Worm (Caenorhabditis elegans) whole organism, young adult: ENCODE measurements around the gene C23H4.6.

Source experiments
- B0035.1 ChIP-seq: sonication (generic microtip); optimal IDR thresholded peaks from 2 replicates; lab custom pipeline; 2016; ENCODE audit warnings: missing genetic modification characterization, mild to moderate bottlenecking, missing compliant biosample characterization, missing genotype, missing genetic modification reagents
- B0261.1 ChIP-seq: sonication (generic microtip); optimal IDR thresholded peaks from 2 replicates; lab custom pipeline; 2016; ENCODE audit warnings: mild to moderate bottlenecking, missing genetic modification characterization, moderate library complexity, missing compliant biosample characterization
- B0336.3 ChIP-seq: fragments of 200-800 bp; sonication (Bioruptor generic); IDR thresholded peaks from 2 replicates; pipeline ENCODE4 v1.3.6; 2022; ENCODE audit warnings: missing genetic modification characterization, missing compliant biosample characterization
- F10E7.11 ChIP-seq: sonication (generic microtip); optimal IDR thresholded peaks from 2 replicates; lab custom pipeline; 2017; ENCODE audit warnings: mild to moderate bottlenecking, missing genetic modification characterization, moderate library complexity, missing compliant biosample characterization
- F23B12.7 ChIP-seq: sonication (generic microtip); optimal IDR thresholded peaks from 2 replicates; lab custom pipeline; 2017; ENCODE audit warnings: missing genetic modification characterization, mild to moderate bottlenecking, missing compliant biosample characterization, antibody characterized with exemption, moderate library complexity; ENCODE audit not compliant: insufficient read depth
- F37B4.10 ChIP-seq: fragments of 200-800 bp; sonication (Bioruptor generic); IDR thresholded peaks from 2 replicates; pipeline ENCODE4 v1.3.6; 2022; ENCODE audit warnings: missing genetic modification characterization, missing compliant biosample characterization
- F49E8.2 ChIP-seq: sonication (generic microtip); optimal IDR thresholded peaks from 3 replicates; lab custom pipeline; 2017; ENCODE audit warnings: missing genetic modification characterization, mild to moderate bottlenecking, missing compliant biosample characterization, antibody characterized with exemption, moderate library complexity; ENCODE audit not compliant: insufficient read depth
- F55B11.4 ChIP-seq: sonication (generic microtip); optimal IDR thresholded peaks from 2 replicates; lab custom pipeline; 2016; ENCODE audit warnings: missing compliant biosample characterization, missing genetic modification characterization, borderline replicate concordance; ENCODE audit not compliant: insufficient read depth
- F57A8.1 ChIP-seq: fragments of 200-800 bp; sonication (Bioruptor generic); optimal IDR thresholded peaks from 2 replicates; lab custom pipeline; 2018; ENCODE audit warnings: mild to moderate bottlenecking, missing genetic modification characterization, moderate library complexity, missing compliant biosample characterization
- T26A5.8 ChIP-seq: sonication (generic microtip); optimal IDR thresholded peaks from 2 replicates; lab custom pipeline; 2016; ENCODE audit warnings: missing genetic modification characterization, missing compliant biosample characterization
- ZK185.1 ChIP-seq: sonication (generic microtip); optimal IDR thresholded peaks from 2 replicates; lab custom pipeline; 2016; ENCODE audit warnings: mild to moderate bottlenecking, missing genetic modification characterization, missing compliant biosample characterization; ENCODE audit not compliant: poor library complexity, severe bottlenecking
- akir-1 ChIP-seq: fragments of 200-800 bp; sonication (Bioruptor generic); optimal IDR thresholded peaks from 2 replicates; lab custom pipeline; 2018; ENCODE audit warnings: mild to moderate bottlenecking, missing genetic modification characterization, moderate library complexity, missing compliant biosample characterization
- aptf-3 ChIP-seq: fragments of 200-800 bp; sonication (Bioruptor generic); IDR thresholded peaks from 2 replicates; pipeline ENCODE4 v1.3.6; 2022; ENCODE audit warnings: missing genetic modification characterization, missing compliant biosample characterization
- atf-7 ChIP-seq: sonication (generic microtip); optimal IDR thresholded peaks from 2 replicates; lab custom pipeline; 2017; ENCODE audit warnings: mild to moderate bottlenecking, missing genetic modification characterization, missing compliant biosample characterization
- bed-2 ChIP-seq: fragments of 200-800 bp; sonication (Bioruptor generic); IDR thresholded peaks from 2 replicates; pipeline ENCODE4 v1.3.6; 2022; ENCODE audit warnings: missing genetic modification reagents, missing genetic modification characterization, missing compliant biosample characterization
- ccch-3 ChIP-seq: fragments of 200-800 bp; sonication (Bioruptor generic); optimal IDR thresholded peaks from 2 replicates; lab custom pipeline; 2018; ENCODE audit warnings: mild to moderate bottlenecking, missing genetic modification characterization, missing compliant biosample characterization
- ceh-27 ChIP-seq: fragments of 200-800 bp; sonication (Bioruptor generic); optimal IDR thresholded peaks from 2 replicates; lab custom pipeline; 2018; ENCODE audit warnings: mild to moderate bottlenecking, missing genetic modification characterization, moderate library complexity, missing compliant biosample characterization
- ceh-79 ChIP-seq: sonication (generic microtip); optimal IDR thresholded peaks from 2 replicates; lab custom pipeline; 2017; ENCODE audit warnings: mild to moderate bottlenecking, missing genetic modification characterization, missing compliant biosample characterization
- chd-7 ChIP-seq: sonication (generic microtip); optimal IDR thresholded peaks from 2 replicates; lab custom pipeline; 2016; ENCODE audit warnings: mild to moderate bottlenecking, missing genetic modification characterization, moderate library complexity, missing compliant biosample characterization
- dox-1 ChIP-seq: fragments of 200-800 bp; sonication (Bioruptor generic); IDR thresholded peaks from 2 replicates; pipeline ENCODE4 v1.3.6; 2022; ENCODE audit warnings: missing genetic modification reagents, missing genetic modification characterization, missing compliant biosample characterization
- egrh-3 ChIP-seq: fragments of 200-800 bp; sonication (Bioruptor generic); IDR thresholded peaks from 2 replicates; pipeline ENCODE4 v1.3.6; 2022; ENCODE audit warnings: missing genetic modification reagents, missing genetic modification characterization, missing compliant biosample characterization
- gei-17 ChIP-seq: fragments of 200-800 bp; sonication (Bioruptor generic); optimal IDR thresholded peaks from 2 replicates; lab custom pipeline; 2018; ENCODE audit warnings: mild to moderate bottlenecking, missing genetic modification characterization, missing compliant biosample characterization
- hlh-12 ChIP-seq: sonication (generic microtip); optimal IDR thresholded peaks from 2 replicates; lab custom pipeline; 2016; ENCODE audit warnings: missing genetic modification characterization, missing compliant biosample characterization
- lin-26 ChIP-seq: fragments of 200-800 bp; sonication (Bioruptor generic); IDR thresholded peaks from 2 replicates; pipeline ENCODE4 v1.3.6; 2022; ENCODE audit warnings: missing genetic modification reagents, missing genetic modification characterization, missing compliant biosample characterization
- lin-54 ChIP-seq: fragments of 200-800 bp; sonication (Bioruptor generic); optimal IDR thresholded peaks from 2 replicates; lab custom pipeline; 2018; ENCODE audit warnings: mild to moderate bottlenecking, missing genetic modification characterization, missing compliant biosample characterization
- lir-1 ChIP-seq: fragments of 200-800 bp; sonication (Bioruptor generic); conservative IDR thresholded peaks from 2 replicates; pipeline ENCODE4 v1.3.6; 2022; ENCODE audit warnings: missing genetic modification reagents, missing genetic modification characterization, missing compliant biosample characterization
- lsl-1 ChIP-seq: fragments of 200-800 bp; sonication (Bioruptor generic); optimal IDR thresholded peaks from 2 replicates; lab custom pipeline; 2018; ENCODE audit warnings: mild to moderate bottlenecking, missing genetic modification characterization, moderate library complexity, missing compliant biosample characterization
- mcd-1 ChIP-seq: fragments of 200-800 bp; sonication (Bioruptor generic); IDR thresholded peaks from 2 replicates; pipeline ENCODE4 v1.3.6; 2022; ENCODE audit warnings: missing genetic modification reagents, missing genetic modification characterization, missing compliant biosample characterization
- mes-4 ChIP-seq: sonication (generic microtip); optimal IDR thresholded peaks from 2 replicates; lab custom pipeline; 2016; ENCODE audit warnings: missing genotype, missing genetic modification characterization, missing compliant biosample characterization
- nhr-27 ChIP-seq: fragments of 200-800 bp; sonication (Bioruptor generic); optimal IDR thresholded peaks from 2 replicates; lab custom pipeline; 2018; ENCODE audit warnings: mild to moderate bottlenecking, missing genetic modification characterization, moderate library complexity, missing compliant biosample characterization
- pbrm-1 ChIP-seq: fragments of 200-800 bp; sonication (Bioruptor generic); IDR thresholded peaks from 2 replicates; pipeline ENCODE4 v1.3.6; 2022; ENCODE audit warnings: missing genetic modification reagents, missing genetic modification characterization, missing compliant biosample characterization
- rec-8 ChIP-seq, 2 experiments: sonication (generic microtip); optimal IDR thresholded peaks; 2 replicates each; lab custom pipeline; 2016; ENCODE audit warnings: mild to moderate bottlenecking in 2 of 2, missing genetic modification characterization in 2 of 2, missing genetic modification reagents in 2 of 2, missing genotype in 2 of 2, missing biosample characterization in 1 of 2, missing compliant biosample characterization in 1 of 2, moderate library complexity in 1 of 2
- rpc-1 ChIP-seq, 2 experiments: fragments of 150-350 bp in 1 of 2; sonication (generic microtip) in 1 of 2; optimal IDR thresholded peaks; 2 replicates each; lab custom pipeline; 2014 to 2018; ENCODE audit warnings: missing biosample characterization in 1 of 2, missing genetic modification characterization in 1 of 2, missing genetic modification reagents in 1 of 2, missing genotype in 1 of 2
- somi-1 ChIP-seq: fragments of 200-800 bp; sonication (Bioruptor generic); optimal IDR thresholded peaks from 2 replicates; lab custom pipeline; 2018; ENCODE audit warnings: mild to moderate bottlenecking, missing genetic modification characterization, missing compliant biosample characterization
- tbp1 ChIP-seq: fragments of 200-800 bp; sonication (Bioruptor generic); optimal IDR thresholded peaks from 2 replicates; lab custom pipeline; 2018; ENCODE audit warnings: mild to moderate bottlenecking, missing genetic modification characterization, missing compliant biosample characterization
- unc-62 ChIP-seq: fragments of 150-350 bp; optimal IDR thresholded peaks from 2 replicates; lab custom pipeline; 2014; ENCODE audit warnings: missing biosample characterization, missing genetic modification reagents, missing genetic modification characterization
- zim-3 ChIP-seq: sonication (generic microtip); optimal IDR thresholded peaks from 2 replicates; lab custom pipeline; 2017; ENCODE audit warnings: mild to moderate bottlenecking, missing genetic modification characterization, moderate library complexity, missing compliant biosample characterization
- ztf-18 ChIP-seq: sonication (generic microtip); optimal IDR thresholded peaks from 2 replicates; lab custom pipeline; 2016; ENCODE audit warnings: missing genotype, mild to moderate bottlenecking, missing genetic modification characterization, missing compliant biosample characterization
- ztf-3 ChIP-seq: fragments of 200-800 bp; sonication (Bioruptor generic); optimal IDR thresholded peaks from 2 replicates; lab custom pipeline; 2018; ENCODE audit warnings: mild to moderate bottlenecking, missing genetic modification characterization, missing compliant biosample characterization

Gene C23H4.6

DNA sequence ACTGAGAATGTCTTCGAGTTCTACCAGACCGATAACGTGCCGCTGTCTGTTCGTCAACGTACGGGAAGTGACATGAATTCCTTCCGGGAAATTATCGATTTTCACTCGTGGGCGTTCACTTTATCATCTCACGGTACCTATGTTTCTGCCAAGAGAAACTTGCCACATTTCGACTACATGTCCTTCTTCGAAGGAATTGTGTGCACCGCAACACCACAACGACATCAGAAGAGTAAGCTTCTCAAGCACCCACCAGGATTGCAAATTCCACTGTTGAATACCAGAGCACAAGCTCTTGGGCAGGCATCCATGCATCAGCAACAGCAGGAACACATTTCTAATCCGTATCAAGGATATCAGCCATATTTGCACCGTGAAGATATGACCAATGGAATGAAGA, 48.8 kb downstream of the C23H4.6 start:
- TF ChIP-seq pbrm-1 (GFP tag; lab: Robert Waterston, UW), result no peak
- no peak for TF ChIP-seq F37B4.10
- TF ChIP-seq B0336.3 (GFP tag; lab: Robert Waterston, UW), result no peak
- no peak for TF ChIP-seq lin-54 (GFP tag; lab: Kevin White, UChicago)
- no peak for TF ChIP-seq F57A8.1 (GFP tag; lab: Kevin White, UChicago)
- no peak for TF ChIP-seq rec-8 (tag; optimal IDR thresholded peaks at IDR 0.05; lab: Kevin White, UChicago)
- TF ChIP-seq ztf-3, result no peak
- TF ChIP-seq B0261.1 (tag; lab: Kevin White, UChicago), result no peak
- no peak for TF ChIP-seq mes-4
- TF ChIP-seq ceh-79 (tag; lab: Kevin White, UChicago), result no peak
- TF ChIP-seq F23B12.7 (tag; lab: Kevin White, UChicago), result no peak
- TF ChIP-seq chd-7 (tag; lab: Kevin White, UChicago), result no peak
- no peak for TF ChIP-seq lin-26 (GFP tag; lab: Robert Waterston, UW)
- no peak for TF ChIP-seq akir-1 (GFP tag; lab: Kevin White, UChicago)
- TF ChIP-seq ceh-27 (GFP tag; lab: Kevin White, UChicago), result no peak
- TF ChIP-seq B0035.1 (tag; lab: Kevin White, UChicago), result no peak
- TF ChIP-seq F10E7.11 (tag; lab: Kevin White, UChicago), result no peak
- no peak for TF ChIP-seq F49E8.2 (tag; lab: Kevin White, UChicago)
- TF ChIP-seq, all 124 proteins: peak for 0

DNA sequence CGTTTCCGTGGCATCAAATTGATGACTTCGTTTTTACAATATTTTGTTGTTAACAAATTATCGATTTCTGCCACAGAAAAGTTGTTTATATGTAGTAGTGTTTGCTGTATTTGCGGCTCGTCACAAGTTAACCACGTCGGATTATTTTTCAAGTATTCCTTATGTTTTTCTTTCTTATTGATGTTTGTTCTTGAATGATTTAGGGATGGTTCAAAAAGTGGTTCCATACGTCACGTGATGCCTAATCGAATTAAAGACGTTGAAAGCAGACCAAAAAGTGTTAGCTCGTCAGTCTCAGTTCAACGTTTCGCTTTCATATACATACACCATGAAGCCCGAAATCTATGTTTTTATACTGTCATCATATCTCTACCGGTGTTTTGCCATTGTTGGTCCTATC, 50.1 kb downstream of the C23H4.6 start, which contains the start of gene lips-2:
TSS of gene lips-2 (plus strand) at position 301 of the 400 bp plus-strand sequence.
- TF ChIP-seq lir-1 (GFP tag; lab: Robert Waterston, UW) (no peak), tbp1 (GFP tag; lab: Kevin White, UChicago) (no peak), ztf-18 (tag; lab: Kevin White, UChicago) (no peak), egrh-3 (GFP tag; lab: Robert Waterston, UW) (no peak), ZK185.1 (tag; lab: Kevin White, UChicago) (no peak), T26A5.8 (tag; lab: Kevin White, UChicago) (no peak), nhr-27 (no peak), somi-1 (GFP tag; lab: Kevin White, UChicago) (no peak), unc-62 (GFP tag; lab: Kevin White, UChicago) (no peak), hlh-12 (tag; lab: Kevin White, UChicago) (no peak), aptf-3 (GFP tag; lab: Robert Waterston, UW) (no peak), F55B11.4 (tag; lab: Kevin White, UChicago) (no peak), zim-3 (tag; lab: Kevin White, UChicago) (no peak), lsl-1 (GFP tag; lab: Kevin White, UChicago) (no peak)

DNA sequence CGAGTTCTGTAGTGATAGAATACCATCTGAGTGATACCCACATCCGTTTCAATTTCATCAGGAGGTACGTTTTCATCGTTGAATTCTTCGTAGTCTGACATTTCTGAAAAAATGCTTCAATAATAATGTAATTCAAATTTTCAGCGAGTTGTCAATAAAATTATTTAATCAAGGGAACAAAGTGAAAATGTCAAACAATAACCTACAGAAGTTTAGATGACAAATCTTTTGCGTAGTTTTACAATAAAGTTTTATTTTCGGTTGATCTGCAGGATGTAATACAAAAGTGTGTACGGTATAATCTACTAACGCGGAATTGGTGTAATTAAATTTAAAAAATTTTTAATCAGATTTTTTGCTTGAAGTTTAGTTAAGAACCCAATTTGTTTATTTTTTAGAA, 52.8 kb downstream of the C23H4.6 start, which contains the start of gene C04B4.5:
TSS of gene C04B4.5 (minus strand) at position 101 of the 400 bp plus-strand sequence.
- TF ChIP-seq gei-17 (GFP tag; lab: Kevin White, UChicago) (no peak), dox-1 (GFP tag; lab: Robert Waterston, UW) (no peak), rpc-1 (optimal IDR thresholded peaks at IDR 0.05; lab: Kevin White, UChicago) (no peak), rpc-1 (tag; optimal IDR thresholded peaks at IDR 0.05; lab: Kevin White, UChicago) (no peak), lsl-1 (GFP tag; lab: Kevin White, UChicago) (no peak), atf-7 (no peak), bed-2 (GFP tag; lab: Robert Waterston, UW) (no peak), ccch-3 (no peak), mcd-1 (no peak)
